Worm (Caenorhabditis elegans) whole organism, young adult: ENCODE results near the gene C41H7.9.
A peak's percentile ranks its signal among the peaks of the same experiment; 100 is the strongest.

ENCODE experiments used
- B0035.1 ChIP-seq: sonication (generic microtip); optimal IDR thresholded peaks from 2 replicates; lab custom pipeline; 2016; ENCODE audit warnings: missing genetic modification characterization, mild to moderate bottlenecking, missing compliant biosample characterization, missing genotype, missing genetic modification reagents
- B0261.1 ChIP-seq: sonication (generic microtip); optimal IDR thresholded peaks from 2 replicates; lab custom pipeline; 2016; ENCODE audit warnings: mild to moderate bottlenecking, missing genetic modification characterization, moderate library complexity, missing compliant biosample characterization
- F10E7.11 ChIP-seq: sonication (generic microtip); optimal IDR thresholded peaks from 2 replicates; lab custom pipeline; 2017; ENCODE audit warnings: mild to moderate bottlenecking, missing genetic modification characterization, moderate library complexity, missing compliant biosample characterization
- F22D6.2 ChIP-seq: sonication (generic microtip); optimal IDR thresholded peaks from 2 replicates; lab custom pipeline; 2016; ENCODE audit warnings: mild to moderate bottlenecking, missing genetic modification characterization, missing compliant biosample characterization
- F37B4.10 ChIP-seq: fragments of 200-800 bp; sonication (Bioruptor generic); IDR thresholded peaks from 2 replicates; pipeline ENCODE4 v1.3.6; 2022; ENCODE audit warnings: missing genetic modification characterization, missing compliant biosample characterization
- F39B2.1 ChIP-seq: fragments of 200-800 bp; sonication (Bioruptor generic); IDR thresholded peaks from 2 replicates; pipeline ENCODE4 v1.3.6; 2022; ENCODE audit warnings: missing genetic modification reagents, missing genetic modification characterization, missing compliant biosample characterization
- F57C9.4 ChIP-seq: sonication (generic microtip); optimal IDR thresholded peaks from 2 replicates; lab custom pipeline; 2017; ENCODE audit warnings: mild to moderate bottlenecking, missing genetic modification characterization, missing compliant biosample characterization
- attf-3 ChIP-seq: fragments of 200-800 bp; sonication (Bioruptor generic); conservative IDR thresholded peaks from 2 replicates; pipeline ENCODE4 v1.3.6; 2022; ENCODE audit warnings: missing genetic modification reagents, missing genetic modification characterization, missing compliant biosample characterization
- attf-6 ChIP-seq: fragments of 200-800 bp; sonication (Bioruptor generic); IDR thresholded peaks from 2 replicates; pipeline ENCODE4 v1.3.6; 2022; ENCODE audit warnings: missing genetic modification reagents, missing genetic modification characterization, missing compliant biosample characterization
- bed-2 ChIP-seq: fragments of 200-800 bp; sonication (Bioruptor generic); IDR thresholded peaks from 2 replicates; pipeline ENCODE4 v1.3.6; 2022; ENCODE audit warnings: missing genetic modification reagents, missing genetic modification characterization, missing compliant biosample characterization
- cebp-1 ChIP-seq, 2 experiments: fragments of 200-800 bp in 1 of 2; sonication (Bioruptor generic) in 1 of 2; sonication (generic microtip) in 1 of 2; IDR thresholded peaks in 1 of 2; optimal IDR thresholded peaks in 1 of 2; 2 replicates each; pipeline versions ENCODE4 v1.3.6 to Lab custom; 2017 to 2022; ENCODE audit warnings: missing compliant biosample characterization in 2 of 2, missing genetic modification characterization in 2 of 2, mild to moderate bottlenecking in 1 of 2, missing genetic modification reagents in 1 of 2, moderate library complexity in 1 of 2
- cebp-2 ChIP-seq: fragments of 200-800 bp; sonication (Bioruptor generic); IDR thresholded peaks from 2 replicates; pipeline ENCODE4 v1.3.6; 2022; ENCODE audit warnings: missing genetic modification characterization, missing compliant biosample characterization
- ceh-58 ChIP-seq: fragments of 200-800 bp; sonication (Bioruptor generic); IDR thresholded peaks from 2 replicates; pipeline ENCODE4 v1.3.6; 2022; ENCODE audit warnings: missing genetic modification characterization, missing compliant biosample characterization
- ceh-91 ChIP-seq: fragments of 200-800 bp; sonication (Bioruptor generic); IDR thresholded peaks from 2 replicates; pipeline ENCODE4 v1.3.6; 2022; ENCODE audit warnings: missing genetic modification reagents, missing genetic modification characterization, missing compliant biosample characterization
- chd-7 ChIP-seq: sonication (generic microtip); optimal IDR thresholded peaks from 2 replicates; lab custom pipeline; 2016; ENCODE audit warnings: mild to moderate bottlenecking, missing genetic modification characterization, moderate library complexity, missing compliant biosample characterization
- egl-18 ChIP-seq: fragments of 200-800 bp; sonication (Bioruptor generic); IDR thresholded peaks from 2 replicates; pipeline ENCODE4 v1.3.6; 2022; ENCODE audit warnings: missing genetic modification reagents, missing genetic modification characterization, missing compliant biosample characterization
- egl-44 ChIP-seq: fragments of 200-800 bp; sonication (Bioruptor generic); IDR thresholded peaks from 2 replicates; pipeline ENCODE4 v1.3.6; 2022; ENCODE audit warnings: missing genetic modification reagents, missing genetic modification characterization, missing compliant biosample characterization
- egrh-3 ChIP-seq: fragments of 200-800 bp; sonication (Bioruptor generic); IDR thresholded peaks from 2 replicates; pipeline ENCODE4 v1.3.6; 2022; ENCODE audit warnings: missing genetic modification reagents, missing genetic modification characterization, missing compliant biosample characterization
- hmg-20 ChIP-seq: fragments of 200-800 bp; sonication (Bioruptor generic); IDR thresholded peaks from 2 replicates; pipeline ENCODE4 v1.3.6; 2022; ENCODE audit warnings: missing genetic modification reagents, missing genetic modification characterization, missing compliant biosample characterization
- lin-26 ChIP-seq: fragments of 200-800 bp; sonication (Bioruptor generic); IDR thresholded peaks from 2 replicates; pipeline ENCODE4 v1.3.6; 2022; ENCODE audit warnings: missing genetic modification reagents, missing genetic modification characterization, missing compliant biosample characterization
- lin-40 ChIP-seq: sonication (generic microtip); optimal IDR thresholded peaks from 2 replicates; lab custom pipeline; 2016; ENCODE audit warnings: missing genetic modification characterization, mild to moderate bottlenecking, missing compliant biosample characterization, missing genotype, missing genetic modification reagents
- lin-54 ChIP-seq: fragments of 200-800 bp; sonication (Bioruptor generic); optimal IDR thresholded peaks from 2 replicates; lab custom pipeline; 2018; ENCODE audit warnings: mild to moderate bottlenecking, missing genetic modification characterization, missing compliant biosample characterization
- lir-1 ChIP-seq: fragments of 200-800 bp; sonication (Bioruptor generic); conservative IDR thresholded peaks from 2 replicates; pipeline ENCODE4 v1.3.6; 2022; ENCODE audit warnings: missing genetic modification reagents, missing genetic modification characterization, missing compliant biosample characterization
- lsl-1 ChIP-seq: fragments of 200-800 bp; sonication (Bioruptor generic); optimal IDR thresholded peaks from 2 replicates; lab custom pipeline; 2018; ENCODE audit warnings: mild to moderate bottlenecking, missing genetic modification characterization, moderate library complexity, missing compliant biosample characterization
- lsy-27 ChIP-seq: sonication (generic microtip); optimal IDR thresholded peaks from 2 replicates; lab custom pipeline; 2017; ENCODE audit warnings: missing genetic modification characterization, mild to moderate bottlenecking, missing compliant biosample characterization, antibody characterized with exemption, missing genotype, borderline replicate concordance; ENCODE audit not compliant: insufficient read depth
- madf-3 ChIP-seq: fragments of 200-800 bp; sonication (Bioruptor generic); IDR thresholded peaks from 2 replicates; pipeline ENCODE4 v1.3.6; 2022; ENCODE audit warnings: missing genetic modification reagents, missing genetic modification characterization, missing compliant biosample characterization
- madf-6 ChIP-seq: fragments of 200-800 bp; sonication (Bioruptor generic); IDR thresholded peaks from 2 replicates; pipeline ENCODE4 v1.3.6; 2022; ENCODE audit warnings: missing genetic modification reagents, missing genetic modification characterization, missing compliant biosample characterization
- madf-8 ChIP-seq: fragments of 200-800 bp; sonication (Bioruptor generic); conservative IDR thresholded peaks from 2 replicates; pipeline ENCODE4 v1.3.6; 2022; ENCODE audit warnings: missing genetic modification reagents, missing genetic modification characterization, missing compliant biosample characterization
- mcd-1 ChIP-seq: fragments of 200-800 bp; sonication (Bioruptor generic); IDR thresholded peaks from 2 replicates; pipeline ENCODE4 v1.3.6; 2022; ENCODE audit warnings: missing genetic modification reagents, missing genetic modification characterization, missing compliant biosample characterization
- nfyb-1 ChIP-seq: fragments of 200-800 bp; sonication (Bioruptor generic); IDR thresholded peaks from 2 replicates; pipeline ENCODE4 v1.3.6; 2022; ENCODE audit warnings: missing genetic modification reagents, missing genetic modification characterization, missing compliant biosample characterization
- nhr-80 ChIP-seq: sonication (generic microtip); optimal IDR thresholded peaks from 2 replicates; lab custom pipeline; 2016; ENCODE audit warnings: missing genetic modification characterization, missing compliant biosample characterization
- sea-2 ChIP-seq: fragments of 200-800 bp; sonication (Bioruptor generic); IDR thresholded peaks from 2 replicates; pipeline ENCODE4 v1.3.6; 2022; ENCODE audit warnings: missing genetic modification characterization, missing compliant biosample characterization
- snpc-3.4 ChIP-seq: sonication (generic microtip); optimal IDR thresholded peaks from 2 replicates; lab custom pipeline; 2017; ENCODE audit warnings: missing genetic modification characterization, mild to moderate bottlenecking, missing compliant biosample characterization, antibody characterized with exemption, moderate library complexity, missing genotype, missing genetic modification reagents
- snpc-4 ChIP-seq, 5 experiments: fragments of 150-350 bp in 1 of 5; sonication (generic microtip) in 4 of 5; optimal IDR thresholded peaks; 2 replicates each; lab custom pipeline; 2014 to 2018; ENCODE audit warnings: missing genetic modification characterization in 5 of 5, missing biosample characterization in 3 of 5, antibody characterized with exemption in 2 of 5, mild to moderate bottlenecking in 2 of 5, missing compliant biosample characterization in 2 of 5, missing genotype in 2 of 5, moderate library complexity in 2 of 5, missing genetic modification reagents in 1 of 5
- sptf-2 ChIP-seq: fragments of 200-800 bp; sonication (Bioruptor generic); optimal IDR thresholded peaks from 2 replicates; lab custom pipeline; 2018; ENCODE audit warnings: mild to moderate bottlenecking, missing genetic modification characterization, missing compliant biosample characterization
- zfh-2 ChIP-seq: fragments of 200-800 bp; sonication (Bioruptor generic); conservative IDR thresholded peaks from 2 replicates; pipeline ENCODE4 v1.3.6; 2022; ENCODE audit warnings: missing genetic modification reagents, missing genetic modification characterization, missing compliant biosample characterization
- zim-3 ChIP-seq: sonication (generic microtip); optimal IDR thresholded peaks from 2 replicates; lab custom pipeline; 2017; ENCODE audit warnings: mild to moderate bottlenecking, missing genetic modification characterization, moderate library complexity, missing compliant biosample characterization
- ztf-18 ChIP-seq: sonication (generic microtip); optimal IDR thresholded peaks from 2 replicates; lab custom pipeline; 2016; ENCODE audit warnings: missing genotype, mild to moderate bottlenecking, missing genetic modification characterization, missing compliant biosample characterization
- ztf-25 ChIP-seq: fragments of 200-800 bp; sonication (Bioruptor generic); IDR thresholded peaks from 2 replicates; pipeline ENCODE4 v1.3.6; 2022; ENCODE audit warnings: missing genetic modification reagents, missing genetic modification characterization, missing compliant biosample characterization
- ztf-28 ChIP-seq: fragments of 200-800 bp; sonication (Bioruptor generic); IDR thresholded peaks from 2 replicates; pipeline ENCODE4 v1.3.6; 2022; ENCODE audit warnings: missing genetic modification reagents, missing genetic modification characterization, missing compliant biosample characterization

C41H7.9 gene

DNA sequence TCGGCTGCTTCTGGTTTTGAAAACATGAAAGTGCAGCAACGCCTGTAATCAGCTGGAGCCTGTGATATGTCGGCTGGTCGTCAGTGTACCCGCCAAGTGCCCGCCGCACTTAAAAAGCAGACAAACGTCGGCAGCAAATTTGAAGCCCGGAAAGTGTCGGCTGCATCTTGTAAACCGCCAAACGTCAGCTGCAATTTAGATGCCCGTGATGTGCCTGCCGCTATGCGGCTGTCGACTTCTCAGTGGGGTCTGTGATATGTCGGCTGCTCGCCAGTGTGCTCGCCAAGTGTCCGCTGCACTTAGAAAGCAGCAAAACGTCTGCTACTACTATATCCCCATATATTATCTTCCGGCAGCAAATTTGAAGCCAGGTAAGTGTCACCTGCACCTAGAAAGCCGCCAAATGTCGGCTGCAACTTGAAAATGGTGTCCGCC, 24.9 kb downstream of the C41H7.9 start (continued):
- TF ChIP-seq lin-54 (GFP tag; lab: Kevin White, UChicago) (peak; percentile 5), lin-40 (no peak), attf-3 (GFP tag; lab: Robert Waterston, UW) (no peak), lir-1 (no peak), F57C9.4 (no peak), lsl-1 (GFP tag; lab: Kevin White, UChicago) (no peak), egl-18 (GFP tag; lab: Robert Waterston, UW) (no peak), attf-6 (GFP tag; lab: Robert Waterston, UW) (no peak), ztf-25 (no peak), cebp-1 (GFP tag; IDR thresholded peaks at IDR 0.05; lab: Robert Waterston, UW) (no peak), cebp-1 (tag; optimal IDR thresholded peaks at IDR 0.05; lab: Kevin White, UChicago) (peak; percentile 50), ztf-18 (tag; lab: Kevin White, UChicago) (no peak), B0035.1 (no peak), B0261.1 (tag; lab: Kevin White, UChicago) (no peak), snpc-4 (GFP tag; optimal IDR thresholded peaks at IDR 0.05; lab: Kevin White, UChicago) (no peak), snpc-4 (tag; optimal IDR thresholded peaks at IDR 0.05; lab: Kevin White, UChicago) (peak; percentile 7 to 82 (median 44)), zim-3 (tag; lab: Kevin White, UChicago) (no peak), bed-2 (GFP tag; lab: Robert Waterston, UW) (peak; percentile 43; the same call in 1 of the 2 replicates), F39B2.1 (GFP tag; lab: Robert Waterston, UW) (peak; percentile 37; the same call in 1 of the 2 replicates), F10E7.11 (tag; lab: Kevin White, UChicago) (no peak), sea-2 (GFP tag; lab: Robert Waterston, UW) (peak; percentile 21; the same call in 1 of the 2 replicates)

DNA sequence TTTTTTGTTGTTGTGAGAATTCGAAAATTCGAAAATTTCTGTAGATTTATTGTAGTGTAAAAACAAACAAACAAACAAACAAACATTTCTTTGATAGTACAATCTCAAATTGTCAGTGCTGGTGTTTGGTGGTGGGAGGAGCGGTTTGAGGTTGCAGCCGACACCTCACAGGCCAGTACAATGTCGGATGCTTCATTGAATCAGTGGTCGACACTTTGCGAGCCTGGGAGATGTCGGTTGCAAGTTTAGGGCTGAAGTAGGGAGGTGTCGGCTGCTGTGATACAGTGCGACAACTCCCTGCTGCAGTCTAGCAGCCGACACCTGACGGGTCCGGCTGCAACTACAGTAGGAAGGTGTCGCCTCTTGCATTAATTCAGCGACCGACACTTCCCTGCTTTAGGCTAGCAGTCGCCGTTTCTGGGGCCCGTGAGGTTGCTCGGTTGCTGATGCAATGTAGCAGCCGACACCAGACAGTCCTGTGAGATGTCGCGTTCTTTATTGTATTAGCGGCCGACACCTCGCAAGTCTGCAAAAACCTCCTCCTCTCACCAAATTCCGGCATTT, 26.0 kb downstream of the C41H7.9 start:
- 0 out of 2 replicates have a peak, but pooled peaks have one; percentile 27 for TF ChIP-seq cebp-1 (GFP tag; IDR thresholded peaks at IDR 0.05; lab: Robert Waterston, UW)
- TF ChIP-seq cebp-1 (tag; optimal IDR thresholded peaks at IDR 0.05; lab: Kevin White, UChicago) = peak; percentile 36
- TF ChIP-seq egrh-3 = peak; percentile 61; the same call in 1 of the 2 replicates
- TF ChIP-seq ztf-18 (tag; lab: Kevin White, UChicago) = no peak
- peak; percentile 28 for TF ChIP-seq zim-3 (tag; lab: Kevin White, UChicago)
- TF ChIP-seq lsy-27 (tag; lab: Kevin White, UChicago) = no peak
- peak; percentile 8; the same call in 1 of the 2 replicates for TF ChIP-seq mcd-1 (GFP tag; lab: Robert Waterston, UW)
- peak; percentile 69 for TF ChIP-seq zfh-2 (GFP tag; lab: Robert Waterston, UW)
- TF ChIP-seq F37B4.10 = 0 out of 2 replicates have a peak, but pooled peaks have one; percentile 75
- TF ChIP-seq ztf-28 = 0 out of 2 replicates have a peak, but pooled peaks have one; percentile 5
- peak; percentile 12 for TF ChIP-seq sptf-2
- TF ChIP-seq nfyb-1 (GFP tag; lab: Robert Waterston, UW) = 0 out of 2 replicates have a peak, but pooled peaks have one; percentile 45
- no peak for TF ChIP-seq ceh-58
- TF ChIP-seq snpc-4 (GFP tag; optimal IDR thresholded peaks at IDR 0.05; lab: Kevin White, UChicago) = no peak
- TF ChIP-seq snpc-4 (tag; optimal IDR thresholded peaks at IDR 0.05; lab: Kevin White, UChicago) = peak; percentile 62 to 86 (median 80)
- TF ChIP-seq ceh-91 (GFP tag; lab: Robert Waterston, UW) = no peak
- TF ChIP-seq hmg-20 (GFP tag; lab: Robert Waterston, UW) = no peak
- TF ChIP-seq snpc-3.4 (tag; lab: Kevin White, UChicago) = no peak
- TF ChIP-seq nhr-80 = no peak

DNA sequence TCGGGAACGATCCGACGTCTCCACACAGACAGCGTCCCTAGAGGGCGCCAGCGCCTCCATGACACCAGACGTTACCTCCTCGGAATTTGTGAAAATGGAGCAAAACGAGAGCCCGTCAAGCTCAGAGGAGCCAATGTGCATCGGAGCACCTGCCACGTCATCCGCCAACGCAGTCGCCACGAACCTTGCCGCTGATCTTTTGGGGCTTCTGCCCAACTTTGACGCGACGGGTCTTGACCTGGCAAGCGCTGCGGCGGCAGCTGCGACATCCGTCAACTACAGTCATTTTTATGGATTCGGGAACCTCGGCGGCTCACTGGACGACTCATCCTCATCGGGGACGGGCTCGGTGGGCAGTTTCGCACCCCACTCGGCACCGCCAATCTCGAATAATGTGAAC, 26.6 kb downstream of the C41H7.9 start:
- TF ChIP-seq egl-44 (GFP tag; lab: Robert Waterston, UW) = 0 out of 2 replicates have a peak, but pooled peaks have one; percentile 6
- TF ChIP-seq F22D6.2 = peak; percentile 4
- TF ChIP-seq mcd-1 (GFP tag; lab: Robert Waterston, UW) = 0 out of 2 replicates have a peak, but pooled peaks have one; percentile 7
- no peak for TF ChIP-seq cebp-2
- TF ChIP-seq chd-7 (tag; lab: Kevin White, UChicago) = peak; percentile 6
- 0 out of 2 replicates have a peak, but pooled peaks have one; percentile 28 for TF ChIP-seq madf-6 (GFP tag; lab: Robert Waterston, UW)
- peak; percentile 71; the same call in 1 of the 2 replicates for TF ChIP-seq egrh-3
- no peak for TF ChIP-seq madf-8
- TF ChIP-seq F37B4.10 = no peak
- peak; percentile 50; the same call in 1 of the 2 replicates for TF ChIP-seq lin-26 (GFP tag; lab: Robert Waterston, UW)
- peak; percentile 65; the same call in 1 of the 2 replicates for TF ChIP-seq madf-3
- TF ChIP-seq zfh-2 (GFP tag; lab: Robert Waterston, UW) = peak; percentile 76; the same call in 1 of the 2 replicates
